Worm (Caenorhabditis elegans) whole organism, L4 larva: Measurements from ENCODE around the gene C24H11.1.

Experiments
- F44E2.7 ChIP-seq: fragments of 200-800 bp; sonication (Bioruptor generic); IDR thresholded peaks from 2 replicates; pipeline ENCODE4 v2.1.2; 2022; ENCODE audit warnings: missing genetic modification characterization, missing compliant biosample characterization
- F49E8.2 ChIP-seq: sonication (generic microtip); optimal IDR thresholded peaks from 2 replicates; lab custom pipeline; 2016; ENCODE audit warnings: missing compliant biosample characterization, mild to moderate bottlenecking, missing genetic modification characterization, borderline replicate concordance
- T20F7.1 ChIP-seq: fragments of 200-800 bp; sonication (Bioruptor generic); optimal IDR thresholded peaks from 2 replicates; lab custom pipeline; 2018; ENCODE audit warnings: mild to moderate bottlenecking, missing genetic modification characterization, missing compliant biosample characterization
- T26A8.4 ChIP-seq: fragments of 200-800 bp; sonication (Bioruptor generic); IDR thresholded peaks from 2 replicates; pipeline ENCODE4 v1.3.6; 2022; ENCODE audit warnings: missing genetic modification characterization, missing compliant biosample characterization
- ZK337.2 ChIP-seq: fragments of 200-800 bp; sonication (Bioruptor generic); IDR thresholded peaks from 2 replicates; pipeline ENCODE4 v1.3.6; 2022; ENCODE audit warnings: missing genetic modification reagents, missing genetic modification characterization, missing compliant biosample characterization
- aha-1 ChIP-seq: fragments of 150-350 bp; peaks from one replicate; lab custom pipeline; 2014; ENCODE audit warnings: missing biosample characterization, missing genetic modification characterization
- aly-2 ChIP-seq: sonication (generic microtip); optimal IDR thresholded peaks from 2 replicates; lab custom pipeline; 2018; ENCODE audit warnings: missing biosample characterization, missing genetic modification characterization
- ceh-20 ChIP-seq: fragments of 200-800 bp; sonication (Bioruptor generic); IDR thresholded peaks from 2 replicates; pipeline ENCODE4 v1.3.6; 2022; ENCODE audit warnings: missing genetic modification reagents, missing genetic modification characterization, missing compliant biosample characterization
- ces-1 ChIP-seq: fragments of 150-350 bp; sonication (generic microtip); optimal IDR thresholded peaks from 4 replicates; lab custom pipeline; 2014; ENCODE audit warnings: missing biosample characterization, missing genetic modification reagents, missing genetic modification characterization
- cey-2 ChIP-seq: sonication (generic microtip); optimal IDR thresholded peaks from 3 replicates; lab custom pipeline; 2017; ENCODE audit warnings: missing genetic modification characterization, mild to moderate bottlenecking, missing compliant biosample characterization, antibody characterized with exemption, borderline replicate concordance; ENCODE audit not compliant: insufficient read depth
- daf-16 ChIP-seq, 3 experiments: sonication (generic microtip); optimal IDR thresholded peaks; 2 replicates each; lab custom pipeline; 2016 to 2017; ENCODE audit warnings: missing genetic modification characterization in 3 of 3, missing genetic modification reagents in 3 of 3, mild to moderate bottlenecking in 2 of 3, missing compliant biosample characterization in 2 of 3, missing biosample characterization in 1 of 3, moderate library complexity in 1 of 3
- daf-19 ChIP-seq: fragments of 200-800 bp; sonication (Bioruptor generic); conservative IDR thresholded peaks from 2 replicates; pipeline ENCODE4 v1.3.6; 2022; ENCODE audit warnings: missing genetic modification characterization, missing compliant biosample characterization
- dmd-6 ChIP-seq: fragments of 200-800 bp; sonication (Bioruptor generic); IDR thresholded peaks from 2 replicates; pipeline ENCODE4 v1.3.6; 2022; ENCODE audit warnings: missing genetic modification reagents, missing genetic modification characterization, missing compliant biosample characterization
- dmd-9 ChIP-seq: fragments of 200-800 bp; sonication (Bioruptor generic); IDR thresholded peaks from 2 replicates; pipeline ENCODE4 v1.3.6; 2022; ENCODE audit warnings: missing genetic modification reagents, missing genetic modification characterization, missing compliant biosample characterization
- dpl-1 ChIP-seq: fragments of 150-350 bp; optimal IDR thresholded peaks from 2 replicates; lab custom pipeline; 2014; ENCODE audit warnings: missing biosample characterization, missing genetic modification reagents, missing genetic modification characterization
- duxl-1 ChIP-seq: sonication (generic microtip); optimal IDR thresholded peaks from 2 replicates; lab custom pipeline; 2016; ENCODE audit warnings: mild to moderate bottlenecking, missing genetic modification characterization, moderate library complexity, missing compliant biosample characterization; ENCODE audit not compliant: poor library complexity
- egl-27 ChIP-seq: sonication (generic microtip); optimal IDR thresholded peaks from 3 replicates; lab custom pipeline; 2017; ENCODE audit warnings: missing biosample characterization, missing genetic modification reagents, missing genetic modification characterization
- fkh-10 ChIP-seq: fragments of 150-350 bp; optimal IDR thresholded peaks from 2 replicates; lab custom pipeline; 2014; ENCODE audit warnings: missing biosample characterization, missing genetic modification reagents, missing genetic modification characterization
- gei-8 ChIP-seq: fragments of 200-800 bp; sonication (Bioruptor generic); optimal IDR thresholded peaks from 2 replicates; lab custom pipeline; 2018; ENCODE audit warnings: mild to moderate bottlenecking, missing genetic modification characterization, missing compliant biosample characterization
- hif-1 ChIP-seq, 2 experiments: sonication (generic microtip); optimal IDR thresholded peaks; 2 replicates each; lab custom pipeline; 2016 to 2017; ENCODE audit warnings: missing compliant biosample characterization in 2 of 2, missing genetic modification characterization in 2 of 2, missing genetic modification reagents in 2 of 2, missing genotype in 2 of 2, mild to moderate bottlenecking in 1 of 2
- lin-39 ChIP-seq: fragments of 150-350 bp; optimal IDR thresholded peaks from 2 replicates; lab custom pipeline; 2014; ENCODE audit warnings: missing biosample characterization, missing genetic modification reagents, missing genetic modification characterization
- lir-3 ChIP-seq: sonication (generic microtip); optimal IDR thresholded peaks from 2 replicates; lab custom pipeline; 2016; ENCODE audit warnings: mild to moderate bottlenecking, missing genetic modification characterization, missing compliant biosample characterization
- lsy-2 ChIP-seq, 2 experiments: fragments of 150-350 bp in 1 of 2; sonication (generic microtip) in 1 of 2; optimal IDR thresholded peaks; 2 replicates each; lab custom pipeline; 2014 to 2017; ENCODE audit warnings: missing biosample characterization in 2 of 2, missing genetic modification characterization in 2 of 2
- madf-9 ChIP-seq: fragments of 200-800 bp; sonication (Bioruptor generic); conservative IDR thresholded peaks from 2 replicates; pipeline ENCODE4 v1.3.6; 2022; ENCODE audit warnings: missing genetic modification reagents, missing genetic modification characterization, missing compliant biosample characterization
- mdl-1 ChIP-seq, 2 experiments: fragments of 150-350 bp in 1 of 2; sonication (generic microtip) in 1 of 2; optimal IDR thresholded peaks; 2 replicates each; lab custom pipeline; 2014 to 2017; ENCODE audit warnings: missing biosample characterization in 2 of 2, missing genetic modification characterization in 2 of 2
- mep-1 ChIP-seq: fragments of 150-350 bp; sonication (generic microtip); optimal IDR thresholded peaks from 3 replicates; lab custom pipeline; 2014; ENCODE audit warnings: missing biosample characterization, missing genetic modification characterization
- nhr-10 ChIP-seq: fragments of 150-350 bp; optimal IDR thresholded peaks from 2 replicates; lab custom pipeline; 2014; ENCODE audit warnings: missing biosample characterization, missing genetic modification characterization
- nhr-102 ChIP-seq: sonication (generic microtip); optimal IDR thresholded peaks from 2 replicates; lab custom pipeline; 2016; ENCODE audit warnings: mild to moderate bottlenecking, missing genetic modification characterization, moderate library complexity, missing compliant biosample characterization
- nhr-237 ChIP-seq: sonication (generic microtip); optimal IDR thresholded peaks from 2 replicates; lab custom pipeline; 2017; ENCODE audit warnings: missing biosample characterization, missing genetic modification characterization
- nhr-25 ChIP-seq: sonication (generic microtip); optimal IDR thresholded peaks from 2 replicates; lab custom pipeline; 2017; ENCODE audit warnings: missing genetic modification characterization, mild to moderate bottlenecking, missing compliant biosample characterization, antibody characterized with exemption, moderate library complexity, borderline replicate concordance; ENCODE audit not compliant: insufficient read depth
- nhr-41 ChIP-seq: fragments of 200-800 bp; sonication (Bioruptor generic); IDR thresholded peaks from 2 replicates; pipeline ENCODE4 v1.3.6; 2022; ENCODE audit warnings: missing genetic modification reagents, missing genetic modification characterization, missing compliant biosample characterization
- nhr-76 ChIP-seq: fragments of 150-350 bp; optimal IDR thresholded peaks from 2 replicates; lab custom pipeline; 2014; ENCODE audit warnings: missing biosample characterization, missing genetic modification characterization
- pha-4 ChIP-seq, 2 experiments: fragments of 150-350 bp in 1 of 2; fragments of 200-800 bp in 1 of 2; sonication (Bioruptor generic) in 1 of 2; IDR thresholded peaks in 1 of 2; optimal IDR thresholded peaks in 1 of 2; 2 replicates each; pipeline versions ENCODE4 v1.3.6 to Lab custom; 2014 to 2022; ENCODE audit warnings: missing genetic modification characterization in 2 of 2, missing genetic modification reagents in 2 of 2, missing biosample characterization in 1 of 2, missing compliant biosample characterization in 1 of 2
- rbr-2 ChIP-seq: sonication (generic microtip); optimal IDR thresholded peaks from 2 replicates; lab custom pipeline; 2016; ENCODE audit warnings: missing genotype, missing genetic modification characterization, missing compliant biosample characterization
- saeg-2 ChIP-seq: fragments of 200-800 bp; sonication (Bioruptor generic); IDR thresholded peaks from 2 replicates; pipeline ENCODE4 v1.3.6; 2022; ENCODE audit warnings: missing genetic modification reagents, missing genetic modification characterization, missing compliant biosample characterization
- sdz-12 ChIP-seq: fragments of 200-800 bp; sonication (Bioruptor generic); optimal IDR thresholded peaks from 2 replicates; lab custom pipeline; 2018; ENCODE audit warnings: mild to moderate bottlenecking, missing genetic modification characterization, missing compliant biosample characterization
- set-16 ChIP-seq: fragments of 200-800 bp; sonication (Bioruptor generic); IDR thresholded peaks from 2 replicates; pipeline ENCODE4 v1.3.6; 2022; ENCODE audit warnings: missing genetic modification reagents, missing genetic modification characterization, missing compliant biosample characterization
- unc-130 ChIP-seq: sonication (generic microtip); optimal IDR thresholded peaks from 2 replicates; lab custom pipeline; 2016; ENCODE audit warnings: missing genetic modification reagents, missing genetic modification characterization, missing compliant biosample characterization
- unc-39 ChIP-seq: sonication (generic microtip); optimal IDR thresholded peaks from 2 replicates; lab custom pipeline; 2017; ENCODE audit warnings: missing biosample characterization, missing genetic modification characterization
- zag-1 ChIP-seq: fragments of 150-350 bp; optimal IDR thresholded peaks from 2 replicates; lab custom pipeline; 2014; ENCODE audit warnings: missing biosample characterization, missing genetic modification characterization
- zfp-2 ChIP-seq: sonication (generic microtip); optimal IDR thresholded peaks from 2 replicates; lab custom pipeline; 2016; ENCODE audit warnings: mild to moderate bottlenecking, missing genetic modification characterization, missing compliant biosample characterization
- zfp-3 ChIP-seq: fragments of 200-800 bp; sonication (Bioruptor generic); conservative IDR thresholded peaks from 2 replicates; pipeline ENCODE4 v1.3.6; 2022; ENCODE audit warnings: missing genetic modification reagents, missing genetic modification characterization, missing compliant biosample characterization
- ztf-7 ChIP-seq: fragments of 150-350 bp; optimal IDR thresholded peaks from 2 replicates; lab custom pipeline; 2014; ENCODE audit warnings: missing biosample characterization, missing genetic modification characterization

Gene C24H11.1

DNA sequence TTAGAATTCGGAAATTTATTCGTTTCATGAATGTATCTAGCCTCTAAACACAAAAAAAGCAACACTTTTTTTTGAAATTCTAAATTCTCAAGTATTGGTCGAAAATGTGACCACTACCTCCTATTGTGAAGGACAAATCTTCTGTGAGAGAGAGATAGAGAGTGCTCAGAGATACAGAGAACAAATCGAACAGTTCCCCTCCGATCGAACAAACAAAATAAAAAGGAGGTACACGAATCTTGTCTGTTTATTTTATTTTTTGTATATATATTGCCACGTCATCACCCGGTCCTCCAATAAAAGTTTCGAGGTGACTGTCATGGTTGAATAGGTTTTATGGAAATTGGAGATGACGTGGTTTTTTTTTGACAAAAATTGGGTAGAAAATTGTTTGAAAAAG, 46.6 kb upstream of the C24H11.1 start:
- TF ChIP-seq aly-2 (tag; lab: Kevin White, UChicago) = no peak
- no peak for TF ChIP-seq dmd-9 (GFP tag; lab: Robert Waterston, UW)
- no peak for TF ChIP-seq zfp-2 (tag; lab: Kevin White, UChicago)
- TF ChIP-seq dpl-1 (GFP tag; lab: Kevin White, UChicago) = peak; percentile 3
- no peak for TF ChIP-seq zfp-3 (GFP tag; lab: Robert Waterston, UW)
- TF ChIP-seq ces-1 (GFP tag; lab: Kevin White, UChicago) = no peak
- TF ChIP-seq saeg-2 (GFP tag; lab: Robert Waterston, UW) = no peak
- TF ChIP-seq lin-39 (tag; lab: Kevin White, UChicago) = no peak
- no peak for TF ChIP-seq nhr-237 (tag; lab: Kevin White, UChicago)
- TF ChIP-seq aha-1 = peak; percentile 46
- no peak for TF ChIP-seq pha-4 (GFP tag; IDR thresholded peaks at IDR 0.05; lab: Robert Waterston, UW)
- peak; percentile 71 for TF ChIP-seq pha-4 (tag; optimal IDR thresholded peaks at IDR 0.05; lab: Kevin White, UChicago)
- TF ChIP-seq duxl-1 = no peak
- TF ChIP-seq gei-8 (GFP tag; lab: Kevin White, UChicago) = no peak

DNA sequence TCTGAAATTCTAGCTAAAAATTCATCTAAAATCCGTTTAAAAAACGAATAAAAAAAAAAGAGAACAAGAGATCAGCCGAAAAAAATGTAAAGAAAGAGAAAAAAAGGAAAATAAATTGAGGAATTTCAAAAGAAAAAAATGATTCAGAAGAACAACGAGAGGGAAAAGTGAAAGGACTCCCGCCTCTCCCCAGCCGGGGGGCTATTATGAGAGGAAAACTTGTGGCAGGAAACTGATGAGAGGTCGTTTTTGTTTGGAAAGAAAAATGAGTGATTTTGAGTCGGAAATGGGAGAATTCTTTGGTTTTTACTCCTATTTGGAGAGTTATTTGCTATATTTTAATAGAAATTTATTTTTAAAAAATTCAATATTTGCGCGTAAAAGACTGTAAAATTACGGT, 45.3 kb upstream of the C24H11.1 start:
- TF ChIP-seq nhr-41 = no peak
- TF ChIP-seq aha-1 = no peak
- no peak for TF ChIP-seq dmd-6 (GFP tag; lab: Robert Waterston, UW)
- no peak for TF ChIP-seq rbr-2 (tag; lab: Kevin White, UChicago)
- TF ChIP-seq nhr-10 (tag; lab: Kevin White, UChicago) = no peak
- TF ChIP-seq mdl-1 (tag; optimal IDR thresholded peaks at IDR 0.05; lab: Kevin White, UChicago) = no peak
- no peak for TF ChIP-seq lir-3 (tag; lab: Kevin White, UChicago)

DNA sequence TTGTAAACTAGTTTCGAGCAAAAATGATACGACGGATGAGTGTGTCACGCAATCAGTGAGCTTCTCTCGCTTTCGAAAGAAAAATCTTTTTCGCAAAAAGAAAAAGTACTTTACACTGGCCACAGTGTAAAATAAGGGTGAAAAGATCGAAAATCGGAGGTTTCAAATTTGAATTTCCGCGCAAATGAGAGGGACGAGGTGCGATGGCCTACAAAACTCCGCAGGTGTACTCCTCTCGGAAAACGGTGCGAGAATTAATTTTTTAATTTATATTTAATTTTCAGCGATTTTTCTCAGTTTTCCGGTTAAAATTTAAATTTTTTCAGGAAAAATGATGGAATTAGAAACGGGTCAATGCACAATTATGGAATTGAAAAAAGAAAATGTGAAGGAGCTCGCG, 40.8 kb upstream of the C24H11.1 start, which contains the start of gene mrt-2:
TSS of gene mrt-2 (plus strand) at position 49 of the 400 bp plus-strand sequence.
- TF ChIP-seq sdz-12 (GFP tag; lab: Kevin White, UChicago) (peak; percentile 4), fkh-10 (no peak), nhr-102 (peak; percentile 49), nhr-41 (no peak), nhr-76 (tag; lab: Kevin White, UChicago) (no peak), duxl-1 (peak; percentile 47), dpl-1 (GFP tag; lab: Kevin White, UChicago) (peak; percentile 97), F44E2.7 (no peak), hif-1 (tag; optimal IDR thresholded peaks at IDR 0.05; lab: Kevin White, UChicago) (peak in 1 of 2 experiments; percentile 93), dmd-6 (GFP tag; lab: Robert Waterston, UW) (peak; percentile 46), ces-1 (GFP tag; lab: Kevin White, UChicago) (no peak), saeg-2 (GFP tag; lab: Robert Waterston, UW) (no peak), aly-2 (tag; lab: Kevin White, UChicago) (no peak), dmd-9 (GFP tag; lab: Robert Waterston, UW) (0 out of 2 replicates have a peak, but pooled peaks have one; percentile 39), madf-9 (no peak), unc-130 (GFP tag; lab: Kevin White, UChicago) (peak; percentile 75), egl-27 (tag; lab: Kevin White, UChicago) (no peak), rbr-2 (tag; lab: Kevin White, UChicago) (peak; percentile 48), nhr-25 (peak; percentile 16), ztf-7 (tag; lab: Kevin White, UChicago) (peak; percentile 16), cey-2 (tag; lab: Kevin White, UChicago) (no peak), F49E8.2 (tag; lab: Kevin White, UChicago) (no peak), T20F7.1 (GFP tag; lab: Kevin White, UChicago) (no peak), ceh-20 (GFP tag; lab: Robert Waterston, UW) (0 out of 2 replicates have a peak, but pooled peaks have one; percentile 17), zfp-2 (tag; lab: Kevin White, UChicago) (no peak), mep-1 (tag; lab: Kevin White, UChicago) (peak; percentile 76), daf-19 (GFP tag; lab: Robert Waterston, UW) (no peak), nhr-237 (tag; lab: Kevin White, UChicago) (no peak), unc-39 (tag; lab: Kevin White, UChicago) (no peak), ZK337.2 (GFP tag; lab: Robert Waterston, UW) (peak; percentile 90), lsy-2 (tag; optimal IDR thresholded peaks at IDR 0.05; lab: Kevin White, UChicago) (peak in 1 of 2 experiments; percentile 83), set-16 (GFP tag; lab: Robert Waterston, UW) (no peak), daf-16 (GFP tag; optimal IDR thresholded peaks at IDR 0.05; lab: Kevin White, UChicago) (no peak), daf-16 (tag; optimal IDR thresholded peaks at IDR 0.05; lab: Kevin White, UChicago) (peak; percentile 47), pha-4 (GFP tag; IDR thresholded peaks at IDR 0.05; lab: Robert Waterston, UW) (0 out of 2 replicates have a peak, but pooled peaks have one; percentile 60), pha-4 (tag; optimal IDR thresholded peaks at IDR 0.05; lab: Kevin White, UChicago) (peak; percentile 16), zag-1 (tag; lab: Kevin White, UChicago) (no peak), T26A8.4 (GFP tag; lab: Robert Waterston, UW) (0 out of 2 replicates have a peak, but pooled peaks have one; percentile 48)
